Worm (Caenorhabditis elegans): Measurements from ENCODE around the gene C45G9.2.
"Not testable (repeated sequence)": the region's sequence is repeated elsewhere in the genome, so short reads cannot be mapped to it uniquely, and the experiment has no call there.

Gene C45G9.2

DNA sequence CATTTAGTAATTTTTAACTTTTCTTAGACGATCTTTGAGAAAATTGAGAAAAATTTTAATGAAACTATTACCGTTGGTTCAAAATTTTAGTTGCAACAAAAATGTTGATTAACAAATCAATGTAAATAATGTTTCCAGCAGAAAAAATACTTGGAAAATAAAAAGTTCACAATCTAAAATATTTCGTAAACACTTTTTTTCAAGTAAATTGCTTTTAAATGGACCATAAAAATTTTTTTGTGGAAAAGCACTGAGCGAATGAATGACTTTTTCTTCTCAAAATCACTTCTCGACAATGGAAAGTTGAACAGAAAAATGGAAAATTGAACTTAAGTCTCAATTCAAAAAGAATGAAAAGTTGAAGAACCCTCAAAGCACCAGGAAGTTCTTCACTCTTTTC, 15.3 kb upstream of the C45G9.2 start, which contains the start of gene C45G9.8:
Gene C45G9.8, minus strand, starts transcription at position 101 of the 400 bp plus-strand sequence.
- TF ChIP-seq unc-62 (GFP tag; optimal IDR thresholded peaks at IDR 0.05) = no peak

DNA sequence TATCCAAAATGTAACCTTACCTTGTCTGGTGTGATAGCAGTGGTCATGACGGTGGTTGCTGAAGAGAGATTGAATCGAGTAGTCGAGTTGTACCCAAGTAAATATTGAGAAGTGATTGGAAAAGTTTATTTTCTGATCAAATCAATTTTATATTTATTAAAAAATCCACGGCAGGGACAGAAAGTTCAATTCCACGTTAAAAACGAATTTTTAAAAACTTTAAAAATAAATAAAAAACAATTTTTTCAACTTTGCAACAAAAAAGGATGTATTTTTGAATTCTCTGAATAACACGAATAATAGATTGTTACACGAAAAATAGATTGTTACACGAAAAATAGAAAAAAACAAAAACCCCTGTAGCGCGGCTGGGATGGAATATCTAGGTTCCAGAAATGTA, 13.2 kb upstream of the C45G9.2 start, which contains the start of gene C45G9.9:
Gene C45G9.9, minus strand, starts transcription at position 101 of the 400 bp plus-strand sequence.
- not testable (repeated sequence) for TF ChIP-seq unc-62 (GFP tag; optimal IDR thresholded peaks at IDR 0.05)

DNA sequence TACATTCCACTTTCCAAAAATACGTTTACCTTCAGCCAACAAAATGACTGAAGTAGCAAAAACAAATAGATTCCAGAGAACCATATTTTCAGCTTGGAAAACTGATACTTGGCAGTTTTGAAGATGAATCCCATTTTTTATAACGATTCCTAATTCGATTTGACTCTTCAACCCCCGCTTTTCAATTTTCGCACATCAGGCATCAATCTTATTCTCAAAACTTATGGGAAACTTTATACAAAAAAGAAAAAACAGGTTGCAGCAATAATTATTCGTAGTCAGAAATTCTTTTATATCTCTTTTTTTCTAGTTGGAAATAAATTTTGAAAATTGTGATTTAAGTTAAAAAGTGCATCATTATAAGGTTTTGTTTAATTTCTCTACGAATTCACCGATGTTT, 7.1 kb upstream of the C45G9.2 start, which contains the start of gene C45G9.10:
Gene C45G9.10, minus strand, starts transcription at position 101 of the 400 bp plus-strand sequence.
- TF ChIP-seq unc-62 (GFP tag; optimal IDR thresholded peaks at IDR 0.05) = no peak

DNA sequence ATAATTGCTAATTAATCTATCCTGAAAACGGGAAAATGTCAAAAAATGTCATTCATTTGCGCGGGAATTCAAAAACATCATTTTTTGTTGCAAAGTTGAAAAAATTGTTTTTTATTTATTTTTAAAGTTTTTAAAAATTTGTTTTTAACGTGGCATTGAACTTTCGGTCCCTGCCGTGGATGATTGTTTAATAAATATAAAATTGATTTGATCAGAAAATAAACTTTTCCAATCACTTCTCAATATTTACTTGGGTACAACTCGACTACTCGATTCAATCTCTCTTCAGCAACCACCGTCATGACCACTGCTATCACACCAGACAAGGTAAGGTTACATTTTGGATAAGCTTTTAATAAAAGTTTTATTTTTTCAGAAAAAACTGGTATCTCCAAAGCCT, 6.5 kb upstream of the C45G9.2 start, which contains the start of gene C45G9.4:
Gene C45G9.4, plus strand, starts transcription at position 301 of the 400 bp plus-strand sequence.
- not testable (repeated sequence) for TF ChIP-seq unc-62 (GFP tag; optimal IDR thresholded peaks at IDR 0.05)

DNA sequence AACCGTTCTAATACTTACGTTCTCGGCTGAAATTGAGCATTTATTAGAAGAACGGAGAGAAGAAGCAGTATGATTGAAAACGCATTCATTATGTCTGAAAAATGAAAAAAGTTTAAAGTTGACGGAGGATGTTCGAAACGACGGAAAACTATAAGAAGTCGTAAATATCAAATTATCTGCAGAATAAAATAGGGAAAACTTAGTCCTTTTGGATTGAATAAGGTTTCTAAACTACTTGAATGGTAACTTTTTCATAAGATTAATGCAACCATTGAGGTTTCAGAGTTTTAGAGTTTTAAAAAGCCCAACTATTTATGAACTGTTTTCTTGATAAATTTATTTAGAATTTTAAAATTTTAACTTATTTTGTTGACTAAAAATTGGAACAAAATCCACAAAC, 2.6 kb downstream of the C45G9.2 start, which contains the start of gene C45G9.12:
Gene C45G9.12, minus strand, starts transcription at position 101 of the 400 bp plus-strand sequence.
- no peak for TF ChIP-seq unc-62 (GFP tag; optimal IDR thresholded peaks at IDR 0.05)

DNA sequence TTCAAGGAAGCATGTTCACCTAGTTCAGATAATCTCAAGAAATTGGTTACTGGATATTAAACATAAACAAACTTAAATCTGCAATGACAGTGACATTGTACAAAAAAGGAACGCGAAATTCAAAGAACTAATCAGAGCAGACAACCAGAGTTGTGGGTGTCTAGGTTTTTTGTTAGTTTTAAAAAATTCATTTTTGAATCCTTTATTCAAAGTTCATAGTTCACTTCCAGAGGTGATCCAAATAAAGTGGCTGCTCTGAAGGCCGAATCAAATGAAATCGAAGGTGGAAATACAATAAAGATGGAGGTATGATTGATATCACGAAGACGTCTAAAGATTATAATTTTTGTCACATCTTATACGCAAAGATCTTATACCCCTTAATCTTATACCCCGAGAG, 5.5 kb downstream of the C45G9.2 start, which contains the start of gene ttbk-6:
Gene ttbk-6, plus strand, starts transcription at position 301 of the 400 bp plus-strand sequence.
- no peak for TF ChIP-seq unc-62 (GFP tag; optimal IDR thresholded peaks at IDR 0.05)

DNA sequence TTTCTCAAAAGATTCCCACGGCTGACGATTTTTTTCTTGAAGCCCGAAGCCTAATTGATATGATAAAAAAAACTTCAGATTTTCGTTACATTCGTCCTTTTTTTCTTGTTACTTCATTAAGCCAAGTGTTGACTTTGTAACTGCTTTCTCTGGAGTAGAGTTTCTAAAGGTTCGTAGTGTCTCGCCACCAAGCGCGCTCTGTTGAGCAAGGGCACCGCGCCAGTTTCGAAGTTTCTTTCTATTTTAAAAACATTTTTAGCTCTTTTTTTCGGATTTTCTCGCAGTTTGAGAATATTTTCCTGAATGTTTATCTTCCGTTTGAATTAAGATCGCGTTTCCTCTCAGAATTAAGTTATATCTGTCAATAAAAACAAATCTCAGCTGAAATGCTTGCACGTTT, 7.7 kb downstream of the C45G9.2 start:
- no peak for TF ChIP-seq unc-62 (GFP tag; optimal IDR thresholded peaks at IDR 0.05)

DNA sequence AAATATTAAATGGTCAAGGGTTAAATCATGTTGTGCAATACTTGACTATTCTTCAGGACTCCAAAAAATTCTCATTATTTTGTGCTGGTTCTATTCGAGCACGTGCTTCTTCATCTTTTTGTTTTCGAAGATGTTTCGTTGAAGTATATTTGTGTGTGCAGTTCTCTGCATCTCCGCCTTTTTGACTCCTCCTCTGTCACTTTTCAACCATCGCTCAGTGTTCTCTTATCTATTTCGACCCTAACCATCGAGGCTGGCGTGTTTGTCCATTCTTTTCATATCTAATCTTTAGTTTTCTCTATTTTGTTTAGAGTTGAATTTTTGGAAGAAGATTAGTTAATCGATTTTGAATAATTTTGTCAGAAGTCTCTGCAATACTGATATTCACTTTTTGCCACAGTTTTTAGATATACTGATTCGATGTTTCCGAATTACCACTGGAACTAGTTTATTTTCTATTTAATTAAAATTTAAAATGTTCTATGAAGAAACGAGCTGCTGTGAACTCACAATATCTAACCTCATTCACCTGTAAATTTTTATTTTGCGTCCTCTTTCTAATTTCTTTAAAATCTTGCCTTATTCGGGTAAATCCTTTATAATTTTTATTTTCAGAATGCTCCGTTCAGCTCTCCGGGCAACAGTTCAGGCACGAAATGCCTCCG, 8.4 kb downstream of the C45G9.2 start, which contains the start of gene alh-1:
Gene alh-1, plus strand, starts transcription at position 615 of the 665 bp plus-strand sequence.
- TF ChIP-seq unc-62 (GFP tag; optimal IDR thresholded peaks at IDR 0.05) = no peak

DNA sequence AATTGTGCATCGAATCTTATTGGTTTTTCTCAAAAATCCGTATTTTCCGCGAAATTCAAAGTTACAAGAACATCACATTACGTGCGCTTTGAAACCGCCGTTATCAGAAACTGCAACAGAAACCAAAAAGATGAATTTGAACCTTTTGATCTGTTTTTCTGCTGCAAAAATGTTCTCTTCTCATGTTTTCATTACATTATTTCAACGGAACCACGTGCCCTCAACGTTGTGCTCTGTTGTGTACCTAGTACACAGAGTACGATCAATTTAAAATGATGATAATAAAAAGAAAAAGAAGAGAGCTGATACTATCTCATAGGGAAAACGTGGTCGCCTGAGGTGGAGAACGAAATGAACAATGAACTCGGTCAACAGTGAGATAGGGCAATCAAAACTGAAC, 9.2 kb downstream of the C45G9.2 start:
- no peak for TF ChIP-seq unc-62 (GFP tag; optimal IDR thresholded peaks at IDR 0.05)

DNA sequence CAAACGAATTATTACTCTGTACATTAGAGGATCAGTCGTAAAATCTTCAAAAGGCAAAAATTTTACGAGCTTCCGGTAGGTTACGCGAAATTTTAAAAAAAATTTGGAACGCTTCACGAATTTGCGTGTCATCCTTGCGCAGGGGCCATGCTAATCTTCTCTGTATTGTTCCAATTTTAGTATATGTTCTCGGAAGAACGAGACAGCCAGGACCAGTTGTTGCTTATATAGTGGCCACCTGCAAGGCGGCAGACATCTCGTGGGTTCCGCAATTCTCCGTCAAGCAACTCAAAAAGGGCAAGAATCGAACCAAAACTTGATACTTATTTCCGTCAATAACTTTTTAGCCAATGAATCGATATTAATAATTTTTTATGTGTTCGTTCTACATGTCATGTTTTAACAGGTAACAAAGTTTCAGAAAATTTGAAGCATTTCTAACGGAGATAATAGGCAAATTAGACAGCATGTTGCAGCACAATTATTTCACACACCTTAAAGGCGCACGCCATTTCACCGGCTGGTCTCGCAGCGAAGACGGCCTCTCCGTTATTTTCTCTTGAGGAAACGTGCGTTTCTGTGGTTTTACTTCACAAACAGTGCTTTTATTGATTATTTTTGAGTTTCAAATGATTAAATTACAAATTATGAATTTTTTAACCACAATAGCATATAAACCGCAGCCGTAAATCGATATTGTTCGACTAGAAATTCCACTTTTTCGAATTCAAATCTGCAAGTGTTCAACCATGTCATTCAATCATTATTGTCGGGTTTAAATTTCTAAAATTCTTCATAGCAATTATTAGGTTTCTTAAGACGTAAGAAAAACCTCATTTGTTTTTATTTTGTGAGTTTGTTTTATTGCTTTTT, 12.1 kb downstream of the C45G9.2 start:
- TF ChIP-seq unc-62 (GFP tag; optimal IDR thresholded peaks at IDR 0.05) = no peak

DNA sequence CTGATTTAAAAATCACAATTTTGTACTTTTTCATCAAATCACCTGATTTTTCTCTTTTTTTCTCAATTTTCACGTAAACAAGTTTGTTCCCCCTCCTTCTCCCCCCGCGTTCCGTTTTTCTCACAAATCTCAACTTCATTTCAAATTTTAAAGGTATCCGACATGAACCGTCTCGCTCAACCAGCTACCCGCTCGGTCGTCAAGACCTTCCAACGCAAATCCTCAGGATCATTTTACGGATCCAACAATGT, 12.6 kb downstream of the C45G9.2 start, which contains the start of gene cox-6A:
Gene cox-6A, plus strand, starts transcription at position 152 of the 251 bp plus-strand sequence.
- TF ChIP-seq unc-62 (GFP tag; optimal IDR thresholded peaks at IDR 0.05) = no peak

DNA sequence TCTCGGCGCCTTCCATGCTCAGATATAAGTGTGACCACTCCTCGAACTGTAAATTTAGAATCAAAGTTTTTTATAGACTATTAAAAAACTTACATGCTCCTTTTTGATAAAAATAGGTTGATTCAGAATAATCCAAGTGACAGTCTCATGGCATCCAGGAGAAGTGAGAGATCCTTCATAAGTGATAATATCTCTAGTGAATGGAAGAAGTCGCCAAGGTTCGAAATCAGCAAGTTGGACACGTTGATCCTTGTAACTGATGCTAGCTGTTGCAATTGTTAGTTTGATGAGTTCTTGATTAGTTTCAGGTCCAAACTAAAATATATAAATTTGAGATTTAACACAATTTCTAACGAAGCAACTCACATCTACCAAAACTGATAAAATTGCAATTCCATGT, 14.4 kb downstream of the C45G9.2 start:
- TF ChIP-seq unc-62 (GFP tag; optimal IDR thresholded peaks at IDR 0.05) = no peak

DNA sequence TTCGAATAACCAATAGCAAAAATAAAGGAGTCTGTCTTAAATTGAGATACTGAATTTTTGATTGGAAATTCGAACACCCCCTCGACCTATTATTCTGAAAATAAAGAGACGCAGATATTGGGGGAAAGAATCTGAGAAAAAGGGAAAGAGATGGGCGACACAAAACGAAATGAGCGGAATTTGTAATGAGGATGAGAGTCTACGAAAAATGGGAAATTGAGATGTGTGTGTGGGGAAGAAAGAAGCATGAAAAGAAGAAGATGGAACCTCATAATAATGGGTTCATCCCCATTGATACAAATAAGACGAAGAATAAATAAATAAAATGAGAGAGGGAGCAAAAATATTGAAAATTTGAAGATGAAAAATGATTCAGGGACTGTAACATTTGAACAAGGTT, 16.7 kb downstream of the C45G9.2 start, which contains the start of gene cah-1:
Gene cah-1, minus strand, starts transcription at position 101 of the 400 bp plus-strand sequence.
- no peak for TF ChIP-seq unc-62 (GFP tag; optimal IDR thresholded peaks at IDR 0.05)

DNA sequence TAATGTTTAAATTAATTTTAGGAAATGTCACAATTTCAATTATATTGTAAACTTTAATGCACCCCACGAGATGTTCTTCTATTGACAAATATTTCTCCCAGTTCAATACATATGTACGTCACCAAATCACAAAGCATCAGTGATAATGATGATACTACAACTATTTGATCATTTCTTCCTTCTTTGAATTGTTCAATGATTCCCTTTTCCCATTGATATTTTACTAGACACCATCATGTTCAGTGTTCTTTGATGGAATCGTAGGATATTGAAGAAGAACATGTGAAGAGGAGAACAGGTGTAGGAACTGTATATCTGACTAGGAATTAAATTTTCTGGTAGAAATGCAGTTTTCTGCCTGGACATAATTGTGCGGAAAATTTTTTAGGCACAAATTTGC, 20.6 kb downstream of the C45G9.2 start:
- TF ChIP-seq unc-62 (GFP tag; optimal IDR thresholded peaks at IDR 0.05) = no peak

DNA sequence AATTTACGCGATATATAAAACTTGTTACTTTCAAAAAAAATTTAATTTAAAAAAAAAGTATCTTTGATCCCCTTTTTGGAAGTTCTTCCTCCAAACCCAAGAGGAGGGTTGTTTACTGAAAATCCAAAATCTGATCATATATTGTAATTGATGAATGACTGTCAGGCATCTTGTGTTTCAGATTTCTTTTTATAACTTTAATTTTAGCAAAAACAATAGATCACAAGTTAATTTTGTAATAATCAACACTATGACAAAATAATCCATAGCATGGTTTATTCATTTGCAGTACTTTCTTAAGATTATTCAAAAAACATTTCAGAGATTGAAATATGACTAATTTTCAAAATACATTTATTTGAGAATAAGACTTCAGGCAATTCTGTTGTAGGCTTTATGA, 23.5 kb downstream of the C45G9.2 start:
- TF ChIP-seq unc-62 (GFP tag; optimal IDR thresholded peaks at IDR 0.05) = no peak

DNA sequence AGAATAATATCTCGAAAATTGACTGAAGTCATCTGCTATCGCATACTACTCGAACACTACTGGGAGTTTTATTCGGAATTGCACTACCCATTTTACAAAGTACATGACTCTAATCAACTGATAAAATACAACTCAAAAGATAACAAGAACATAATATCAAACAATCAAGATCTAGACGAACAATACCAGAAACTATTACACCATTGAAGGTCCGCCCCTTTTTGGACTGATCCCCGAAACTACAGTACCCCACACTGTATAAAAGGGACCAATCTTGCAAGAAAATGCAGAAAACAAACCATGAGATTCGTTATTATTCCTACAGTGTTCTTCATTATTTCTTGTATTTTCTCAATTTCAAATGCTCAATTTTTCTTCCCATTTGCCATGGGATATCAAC, 25.6 kb downstream of the C45G9.2 start, which contains the start of gene F54D8.10:
Gene F54D8.10, plus strand, starts transcription at position 301 of the 400 bp plus-strand sequence.
- TF ChIP-seq unc-62 (GFP tag; optimal IDR thresholded peaks at IDR 0.05) = no peak
